Fruit fly (Drosophila melanogaster) whole organism, wandering third instar larva: ENCODE results near the gene CG12155.

Experiments
- Abd-B ChIP-seq: fragments of >200 bp; optimal IDR thresholded peaks from 2 replicates; lab custom pipeline; 2017; ENCODE audit warnings: missing biosample characterization, missing genetic modification characterization
- CG32264 ChIP-seq: fragments of 200-800 bp; sonication (Bioruptor generic); optimal IDR thresholded peaks from 2 replicates; lab custom pipeline; 2016; ENCODE audit warnings: missing biosample characterization, missing genetic modification characterization
- CG9705 ChIP-seq: fragments of 200-800 bp; sonication (Bioruptor generic); optimal IDR thresholded peaks from 2 replicates; lab custom pipeline; 2018; ENCODE audit warnings: missing biosample characterization, mild to moderate bottlenecking, missing genetic modification characterization
- CrebA ChIP-seq: fragments of 200-800 bp; sonication (Bioruptor generic); optimal IDR thresholded peaks from 2 replicates; lab custom pipeline; 2016; ENCODE audit warnings: missing biosample characterization, mild to moderate bottlenecking, missing genetic modification characterization, borderline replicate concordance
- Dfd ChIP-seq: fragments of >200 bp; optimal IDR thresholded peaks from 2 replicates; lab custom pipeline; 2017; ENCODE audit warnings: missing biosample characterization, missing genetic modification characterization
- Dif ChIP-seq: fragments of 200-275, 200-300 bp; sonication (Bioruptor generic); optimal IDR thresholded peaks from 2 replicates; lab custom pipeline; 2018; ENCODE audit warnings: missing biosample characterization, missing genetic modification characterization; ENCODE audit not compliant: partially characterized antibody
- GATAd ChIP-seq: sonication (Bioruptor generic); optimal IDR thresholded peaks from 2 replicates; lab custom pipeline; 2016; ENCODE audit warnings: missing biosample characterization, missing genetic modification characterization
- HLH106 ChIP-seq: fragments of 200-800 bp; optimal IDR thresholded peaks from 3 replicates; lab custom pipeline; 2019; ENCODE audit warnings: missing biosample characterization, mild to moderate bottlenecking, missing genetic modification characterization, moderate library complexity
- Hnf4 ChIP-seq: fragments of 200-800 bp; sonication (Bioruptor generic); optimal IDR thresholded peaks from 2 replicates; lab custom pipeline; 2016; ENCODE audit warnings: missing biosample characterization, mild to moderate bottlenecking, missing genetic modification characterization
- Hr78 ChIP-seq: fragments of >200 bp; optimal IDR thresholded peaks from 2 replicates; lab custom pipeline; 2017; ENCODE audit warnings: missing biosample characterization, missing genetic modification characterization
- Hr83 ChIP-seq: fragments of 200-300 bp; sonication (Bioruptor generic); optimal IDR thresholded peaks from 2 replicates; lab custom pipeline; 2016; ENCODE audit warnings: missing biosample characterization, mild to moderate bottlenecking, missing genetic modification characterization, moderate library complexity; ENCODE audit not compliant: poor library complexity, severe bottlenecking
- Jra ChIP-seq: sonication (Bioruptor generic); optimal IDR thresholded peaks from 2 replicates; lab custom pipeline; 2016; ENCODE audit warnings: missing biosample characterization, missing genetic modification characterization
- Mio ChIP-seq: sonication (Bioruptor generic); optimal IDR thresholded peaks from 2 replicates; lab custom pipeline; 2016; ENCODE audit warnings: missing biosample characterization, missing genetic modification characterization
- Myc ChIP-seq: fragments of >200 bp; optimal IDR thresholded peaks from 2 replicates; lab custom pipeline; 2017
- N ChIP-seq: fragments of >200 bp; optimal IDR thresholded peaks from 2 replicates; lab custom pipeline; 2018; ENCODE audit warnings: missing biosample characterization, missing external identifiers, missing genetic modification characterization
- OdsH ChIP-seq: fragments of 200-800 bp; sonication (Bioruptor generic); optimal IDR thresholded peaks from 2 replicates; lab custom pipeline; 2016; ENCODE audit warnings: missing biosample characterization, mild to moderate bottlenecking, missing genetic modification characterization
- Rel ChIP-seq, 2 experiments: fragments of 200-800 bp; sonication (Bioruptor generic) in 1 of 2; optimal IDR thresholded peaks; 2 replicates in 1 of 2; 3 replicates in 1 of 2; lab custom pipeline; 2016 to 2019; ENCODE audit warnings: mild to moderate bottlenecking in 2 of 2, missing biosample characterization in 2 of 2, missing genetic modification characterization in 2 of 2, moderate library complexity in 1 of 2
- Sp1 ChIP-seq: fragments of 200-800 bp; sonication (Bioruptor generic); optimal IDR thresholded peaks from 3 replicates; lab custom pipeline; 2019; ENCODE audit warnings: missing biosample characterization, mild to moderate bottlenecking, missing genetic modification characterization, moderate library complexity
- Vsx2 ChIP-seq: fragments of 200-300, 225-300 bp; sonication (Bioruptor generic); optimal IDR thresholded peaks from 2 replicates; lab custom pipeline; 2018; ENCODE audit warnings: missing biosample characterization, missing genetic modification characterization; ENCODE audit not compliant: partially characterized antibody
- br ChIP-seq: fragments of 200-800 bp; sonication (Bioruptor generic); optimal IDR thresholded peaks from 2 replicates; lab custom pipeline; 2016; ENCODE audit warnings: missing biosample characterization, missing genetic modification characterization
- brk ChIP-seq: fragments of 200-800 bp; sonication (Bioruptor generic); optimal IDR thresholded peaks from 2 replicates; lab custom pipeline; 2016; ENCODE audit warnings: missing biosample characterization, mild to moderate bottlenecking, missing genetic modification characterization
- dl ChIP-seq, 2 experiments: fragments of 175-275, 200-275 bp in 1 of 2; fragments of 200-275 bp in 1 of 2; sonication (Bioruptor generic); optimal IDR thresholded peaks; lab custom pipeline; 2018; ENCODE audit warnings: mild to moderate bottlenecking in 2 of 2, missing biosample characterization in 2 of 2, missing genetic modification characterization in 2 of 2, moderate library complexity in 2 of 2; ENCODE audit not compliant: partially characterized antibody in 2 of 2, insufficient read depth in 1 of 2
- dmrt93B ChIP-seq: fragments of 200-800 bp; sonication (Bioruptor generic); optimal IDR thresholded peaks from 2 replicates; lab custom pipeline; 2018; ENCODE audit warnings: missing biosample characterization, mild to moderate bottlenecking, missing genetic modification characterization
- dsf ChIP-seq: sonication (Bioruptor generic); optimal IDR thresholded peaks from 2 replicates; lab custom pipeline; 2016; ENCODE audit warnings: missing biosample characterization, missing genetic modification characterization, borderline replicate concordance
- ey ChIP-seq: fragments of 200-800 bp; sonication (Bioruptor generic); optimal IDR thresholded peaks from 2 replicates; lab custom pipeline; 2016; ENCODE audit warnings: missing biosample characterization, missing genetic modification characterization
- foxo ChIP-seq, 2 experiments: fragments of 200-800 bp; sonication (Bioruptor generic); optimal IDR thresholded peaks; 2 replicates in 1 of 2; 3 replicates in 1 of 2; lab custom pipeline; 2016 to 2017; ENCODE audit warnings: missing biosample characterization in 2 of 2, missing genetic modification characterization in 2 of 2
- fru ChIP-seq: fragments of 200-800 bp; sonication (Bioruptor generic); optimal IDR thresholded peaks from 3 replicates; lab custom pipeline; 2016; ENCODE audit warnings: missing biosample characterization, mild to moderate bottlenecking, missing genetic modification characterization
- h ChIP-seq: fragments of 200-800 bp; sonication (Bioruptor generic); optimal IDR thresholded peaks from 3 replicates; lab custom pipeline; 2016; ENCODE audit warnings: missing biosample characterization, mild to moderate bottlenecking, missing genetic modification characterization
- jim ChIP-seq: fragments of 175-275, 200-325 bp; sonication (Bioruptor generic); optimal IDR thresholded peaks from 2 replicates; lab custom pipeline; 2016; ENCODE audit warnings: missing biosample characterization, mild to moderate bottlenecking, missing genetic modification characterization
- lola ChIP-seq: fragments of >200 bp; optimal IDR thresholded peaks from 2 replicates; lab custom pipeline; 2017; ENCODE audit warnings: missing biosample characterization, missing genetic modification characterization
- pan ChIP-seq: fragments of >200 bp; optimal IDR thresholded peaks from 2 replicates; lab custom pipeline; 2017
- psq ChIP-seq: fragments of 200-800 bp; sonication (Bioruptor generic); optimal IDR thresholded peaks from 3 replicates; lab custom pipeline; 2017; ENCODE audit warnings: missing biosample characterization, mild to moderate bottlenecking, missing genetic modification characterization, moderate library complexity
- rgr ChIP-seq: fragments of 200-800 bp; sonication (Bioruptor generic); optimal IDR thresholded peaks from 3 replicates; lab custom pipeline; 2016; ENCODE audit warnings: missing biosample characterization, mild to moderate bottlenecking, missing genetic modification characterization
- sage ChIP-seq: fragments of 200-800 bp; sonication (Bioruptor generic); optimal IDR thresholded peaks from 2 replicates; lab custom pipeline; 2016; ENCODE audit warnings: missing biosample characterization, mild to moderate bottlenecking, missing genetic modification characterization
- sv ChIP-seq: fragments of 200-800 bp; sonication (Bioruptor generic); optimal IDR thresholded peaks from 3 replicates; lab custom pipeline; 2016; ENCODE audit warnings: missing biosample characterization, missing genetic modification characterization
- tai ChIP-seq: sonication (Bioruptor generic); optimal IDR thresholded peaks from 2 replicates; lab custom pipeline; 2016; ENCODE audit warnings: missing biosample characterization, missing genetic modification characterization
- usp ChIP-seq: fragments of >200 bp; optimal IDR thresholded peaks from 2 replicates; lab custom pipeline; 2017; ENCODE audit warnings: missing biosample characterization, missing genetic modification characterization
- woc ChIP-seq: sonication (Bioruptor generic); optimal IDR thresholded peaks from 2 replicates; lab custom pipeline; 2016; ENCODE audit warnings: missing biosample characterization, mild to moderate bottlenecking, missing genetic modification characterization

Gene CG12155

DNA sequence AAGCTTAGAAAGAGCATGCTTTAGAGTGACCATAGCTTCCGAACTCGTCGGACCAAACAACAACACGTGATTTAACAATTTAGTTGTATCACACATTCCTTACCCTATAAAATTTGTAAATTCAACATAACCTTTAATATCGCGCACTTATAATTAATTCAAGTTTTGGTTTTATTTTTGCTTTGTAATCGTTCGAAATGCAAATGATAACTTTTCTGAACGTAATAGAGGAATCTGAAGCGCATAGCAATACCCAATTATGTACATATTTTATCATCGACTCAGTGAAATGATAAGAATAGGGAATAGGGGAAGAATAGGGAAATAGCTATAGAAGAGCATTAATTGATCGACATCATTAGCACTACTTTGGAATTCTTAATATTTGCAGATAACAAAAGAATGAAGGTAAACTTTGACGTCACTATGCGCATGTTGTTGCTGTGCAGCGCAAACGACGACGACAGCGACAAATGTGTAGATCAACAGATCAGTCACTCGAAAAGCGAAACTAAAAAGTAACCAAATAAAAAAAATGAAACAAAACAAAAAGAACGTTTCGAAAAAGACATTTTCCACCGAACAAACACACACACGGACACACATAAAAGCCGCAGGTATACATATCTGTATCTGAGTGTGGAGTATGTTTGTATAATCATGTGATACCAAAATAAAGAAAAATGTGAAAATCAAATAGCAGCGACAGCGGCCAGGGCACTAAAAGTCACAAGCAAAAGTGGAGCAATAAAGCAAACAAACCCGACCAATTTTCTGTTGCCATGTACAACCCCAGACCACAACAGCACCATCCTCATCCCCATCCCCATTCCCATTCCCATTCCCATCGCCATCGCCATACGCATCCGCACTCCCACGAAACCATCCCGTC lies 21.0 kb upstream of the CG12155 start:
- peak; percentile 44 for TF ChIP-seq pan (lab: Kevin White, UChicago)
- TF ChIP-seq dsf (GFP tag; lab: Kevin White, UChicago) = no peak
- TF ChIP-seq, all 38 proteins: peak for 1

DNA sequence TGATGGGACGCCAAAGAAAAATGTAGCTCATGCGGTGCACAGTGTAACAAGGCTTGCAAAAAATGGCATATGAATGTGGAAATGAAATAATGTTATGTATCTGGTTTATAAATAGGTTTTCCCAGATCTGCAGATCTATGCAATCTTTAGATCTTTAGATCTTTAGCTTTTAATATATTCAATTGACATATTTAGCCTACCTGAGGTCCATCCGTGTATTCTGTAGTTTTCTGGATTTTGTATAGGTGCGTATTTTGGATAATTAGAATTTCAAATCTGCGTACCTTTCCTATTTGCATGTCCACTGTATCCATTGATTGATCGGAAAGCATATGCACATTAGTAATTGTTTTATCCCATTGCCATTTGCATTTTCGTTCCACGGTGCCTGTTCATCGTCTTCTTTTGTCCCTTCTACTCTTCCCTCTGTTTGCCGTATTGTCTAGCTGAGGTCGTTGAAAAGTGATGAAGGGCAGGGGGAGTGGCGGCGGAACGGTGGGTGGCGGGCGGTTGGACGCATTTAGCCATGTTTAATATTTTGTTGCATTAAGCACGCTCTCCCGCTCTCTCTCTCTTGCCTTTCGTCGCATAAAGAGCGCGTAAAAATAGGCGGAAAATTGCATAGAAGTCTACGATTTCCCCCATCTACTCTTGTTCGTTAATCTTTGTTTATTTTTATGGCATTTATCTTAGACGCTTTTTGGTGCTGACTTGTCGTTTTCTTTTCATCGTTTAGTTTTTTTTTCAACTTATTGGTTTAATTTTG lies 19.4 kb upstream of the CG12155 start, which contains the start of gene CHES-1-like:
TSS of gene CHES-1-like (minus strand) at position 444 of the 766 bp plus-strand sequence.
- TF ChIP-seq h = peak; percentile 82
- TF ChIP-seq CG9705 (GFP tag; lab: Kevin White, UChicago) = peak; percentile 54
- peak; percentile 85 for TF ChIP-seq ey (GFP tag; lab: Kevin White, UChicago)
- TF ChIP-seq sage = no peak
- no peak for TF ChIP-seq dsf (GFP tag; lab: Kevin White, UChicago)
- TF ChIP-seq brk (GFP tag; lab: Kevin White, UChicago) = no peak
- TF ChIP-seq Dif (GFP tag; lab: Kevin White, UChicago) = peak; percentile 36
- peak; percentile 49 for TF ChIP-seq tai
- peak; percentile 56 for TF ChIP-seq Jra (GFP tag; lab: Kevin White, UChicago)
- TF ChIP-seq fru = peak; percentile 91
- TF ChIP-seq dmrt93B = peak; percentile 74
- peak; percentile 78 for TF ChIP-seq rgr (GFP tag; lab: Kevin White, UChicago)
- TF ChIP-seq woc = peak; percentile 67
- no peak for TF ChIP-seq pan (lab: Kevin White, UChicago)
- peak; percentile 88 for TF ChIP-seq psq
- TF ChIP-seq HLH106 (tag; lab: Kevin White, UChicago) = peak; percentile 73
- TF ChIP-seq Dfd (GFP tag; lab: Kevin White, UChicago) = no peak
- peak; percentile 19 for TF ChIP-seq CG32264 (GFP tag; lab: Kevin White, UChicago)
- TF ChIP-seq Vsx2 (GFP tag; lab: Kevin White, UChicago) = no peak
- TF ChIP-seq N = no peak
- peak; percentile 94 for TF ChIP-seq sv (GFP tag; lab: Kevin White, UChicago)
- TF ChIP-seq Hr78 (GFP tag; lab: Kevin White, UChicago) = no peak
- TF ChIP-seq usp = no peak
- peak; percentile 75 for TF ChIP-seq OdsH
- TF ChIP-seq GATAd (GFP tag; lab: Kevin White, UChicago) = no peak
- TF ChIP-seq br = peak; percentile 86
- no peak for TF ChIP-seq CrebA (GFP tag; lab: Kevin White, UChicago)
- no peak for TF ChIP-seq Mio (GFP tag; lab: Kevin White, UChicago)
- TF ChIP-seq Rel (GFP tag; optimal IDR thresholded peaks at IDR 0.05; lab: Kevin White, UChicago) = peak; percentile 53
- TF ChIP-seq Rel (tag; optimal IDR thresholded peaks at IDR 0.05; lab: Kevin White, UChicago) = peak; percentile 10
- no peak for TF ChIP-seq Myc
- TF ChIP-seq Hnf4 = peak; percentile 58
- peak; percentile 19 to 85 for TF ChIP-seq foxo (GFP tag; optimal IDR thresholded peaks at IDR 0.05; lab: Kevin White, UChicago)
- no peak for TF ChIP-seq Hr83
- TF ChIP-seq Sp1 (GFP tag; lab: Kevin White, UChicago) = peak; percentile 77
- no peak for TF ChIP-seq dl (GFP tag; optimal IDR thresholded peaks at IDR 0.05; lab: Kevin White, UChicago; ENCODE audit: insufficient read depth in 1 of 2, partially characterized antibody in 2 of 2)
- no peak for TF ChIP-seq Abd-B (GFP tag; lab: Kevin White, UChicago)
- TF ChIP-seq lola (GFP tag; lab: Kevin White, UChicago) = no peak
- TF ChIP-seq jim (GFP tag; lab: Kevin White, UChicago) = no peak
